Worm (Caenorhabditis elegans): ENCODE measurements around the gene M57.2.

DNA sequence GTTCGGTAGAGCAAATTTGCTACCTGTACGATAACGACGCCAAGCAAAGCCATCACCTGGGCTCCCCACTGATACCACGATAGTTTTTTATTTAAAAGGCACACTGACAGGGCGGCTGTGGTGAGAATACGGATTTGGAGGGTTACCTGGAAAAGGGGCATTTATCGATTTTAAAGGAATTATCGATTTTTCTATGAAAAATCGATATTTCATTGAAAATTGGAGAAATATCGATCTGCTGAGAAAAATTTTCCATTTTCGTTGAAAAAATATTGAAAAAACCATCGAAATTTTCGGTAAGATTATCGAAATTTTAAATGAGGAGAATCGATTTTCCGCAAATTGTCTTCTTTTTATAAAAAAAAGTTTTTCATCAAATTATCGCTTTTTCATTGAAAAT, 17.9 kb downstream of the M57.2 start:
- TF ChIP-seq elt-3 (tag; optimal IDR thresholded peaks at IDR 0.05) (no peak), snpc-4 (tag; optimal IDR thresholded peaks at IDR 0.05) (no peak), ces-1 (GFP tag; optimal IDR thresholded peaks at IDR 0.05) (no peak), unc-62 (GFP tag; optimal IDR thresholded peaks at IDR 0.05) (no peak), mab-5 (tag; optimal IDR thresholded peaks at IDR 0.05) (no peak), nhr-28 (tag; optimal IDR thresholded peaks at IDR 0.05) (no peak), nhr-76 (tag; optimal IDR thresholded peaks at IDR 0.05) (no peak), pha-4 (tag; optimal IDR thresholded peaks at IDR 0.05) (no peak), ceh-43 (GFP tag; optimal IDR thresholded peaks at IDR 0.05) (no peak), nhr-237 (tag; optimal IDR thresholded peaks at IDR 0.05) (no peak)

Measured in whole organism, mixed stage, embryonic.